Worm (Caenorhabditis elegans): ENCODE data around the gene fezf-1.
"Not testable (repeated sequence)": the region's sequence is repeated elsewhere in the genome, so short reads cannot be mapped to it uniquely, and the experiment has no call there.

Gene fezf-1

ce11 chrIV:13465797-13466196 lies at the start of gene fezf-1:
TSS of gene fezf-1 (plus strand) at chrIV:13466097.
- TF ChIP-seq ahr-1 (tag; optimal IDR thresholded peaks at IDR 0.05) (no peak), hlh-6 (tag; optimal IDR thresholded peaks at IDR 0.05) (no peak), Y22D7AL.16 (tag; optimal IDR thresholded peaks at IDR 0.05) (no peak)

- TF ChIP-seq ceh-48 (tag; optimal IDR thresholded peaks at IDR 0.05) (no peak), npax-4 (tag; optimal IDR thresholded peaks at IDR 0.05) (no peak)
These were observed 43.7 kb upstream of the fezf-1 start, which contains the start of gene nol-9 for ce11 chrIV:13422200-13422599. TSS of gene nol-9 (plus strand) at chrIV:13422500.

ce11 chrIV:13429240-13429639 lies 36.7 kb upstream of the fezf-1 start, which contains the start of gene K09B11.4:
TSS of gene K09B11.4 (plus strand) at chrIV:13429540.
- TF ChIP-seq pha-2 (tag; optimal IDR thresholded peaks at IDR 0.05) (no peak), ahr-1 (tag; optimal IDR thresholded peaks at IDR 0.05) (no peak), fkh-10 (GFP tag; optimal IDR thresholded peaks at IDR 0.05) (no peak), ceh-2 (tag; optimal IDR thresholded peaks at IDR 0.05) (no peak), K09A11.1 (tag; optimal IDR thresholded peaks at IDR 0.05; ENCODE audit: insufficient read depth) (no peak), eyg-1 (tag; optimal IDR thresholded peaks at IDR 0.05) (no peak), pax-1 (tag; optimal IDR thresholded peaks at IDR 0.05) (no peak), sox-4 (tag; optimal IDR thresholded peaks at IDR 0.05) (no peak), hlh-6 (tag; optimal IDR thresholded peaks at IDR 0.05) (no peak), lim-6 (tag; optimal IDR thresholded peaks at IDR 0.05) (no peak), ceh-31 (tag; optimal IDR thresholded peaks at IDR 0.05) (no peak), ceh-6 (GFP tag; optimal IDR thresholded peaks at IDR 0.05) (no peak), pag-3 (tag; optimal IDR thresholded peaks at IDR 0.05; ENCODE audit: borderline replicate concordance) (no peak), zip-5 (tag; optimal IDR thresholded peaks at IDR 0.05) (no peak), hlh-13 (GFP tag; optimal IDR thresholded peaks at IDR 0.05) (no peak), odd-2 (tag; optimal IDR thresholded peaks at IDR 0.05) (no peak), nfya-1 (tag; optimal IDR thresholded peaks at IDR 0.05) (no peak), C38D4.7 (GFP tag; optimal IDR thresholded peaks at IDR 0.05) (no peak)

- TF ChIP-seq hlh-13 (GFP tag; optimal IDR thresholded peaks at IDR 0.05); K02D7.2 (tag; optimal IDR thresholded peaks at IDR 0.05); nhr-232 (tag; optimal IDR thresholded peaks at IDR 0.05): not testable (repeated sequence)
These were observed 32.0 kb upstream of the fezf-1 start, which contains the start of gene K09B11.5 for ce11 chrIV:13433904-13434303. TSS of gene K09B11.5 (minus strand) at chrIV:13434004.

- TF ChIP-seq C08G9.2 (tag; optimal IDR thresholded peaks at IDR 0.05) (no peak), gmeb-2 (tag; optimal IDR thresholded peaks at IDR 0.05) (no peak), unc-3 (GFP tag; conservative IDR thresholded peaks at IDR 0.05) (no peak), unc-3 (tag; optimal IDR thresholded peaks at IDR 0.05) (no peak)
These were observed 20.6 kb upstream of the fezf-1 start, which contains the start of gene mam-3 for ce11 chrIV:13445275-13445674. TSS of gene mam-3 (minus strand) at chrIV:13445375.

- TF ChIP-seq ref-2 (tag; optimal IDR thresholded peaks at IDR 0.05) (no peak), K02D7.2 (tag; optimal IDR thresholded peaks at IDR 0.05) (no peak), ceh-31 (tag; optimal IDR thresholded peaks at IDR 0.05) (no peak), unc-55 (GFP tag; optimal IDR thresholded peaks at IDR 0.05) (no peak), pqm-1 (tag; optimal IDR thresholded peaks at IDR 0.05) (no peak), ceh-48 (tag; optimal IDR thresholded peaks at IDR 0.05) (no peak), lin-11 (tag; optimal IDR thresholded peaks at IDR 0.05) (no peak), eyg-1 (tag; optimal IDR thresholded peaks at IDR 0.05) (no peak), sox-2 (GFP tag; IDR thresholded peaks at IDR 0.05) (no peak), dve-1 (tag; optimal IDR thresholded peaks at IDR 0.05) (no peak), ceh-9 (tag; optimal IDR thresholded peaks at IDR 0.05) (no peak), zip-5 (tag; optimal IDR thresholded peaks at IDR 0.05) (no peak), pat-9 (tag; optimal IDR thresholded peaks at IDR 0.05) (no peak), nfya-1 (tag; optimal IDR thresholded peaks at IDR 0.05) (no peak), hlh-8 (tag; optimal IDR thresholded peaks at IDR 0.05) (no peak), T23F11.4 (GFP tag; optimal IDR thresholded peaks at IDR 0.05) (no peak)
These were observed 15.2 kb upstream of the fezf-1 start for ce11 chrIV:13450740-13451139.
